Fruit fly (Drosophila melanogaster) whole organism, prepupa: Measurements from ENCODE around the gene CG14153.

Experiments used
- CG32006 ChIP-seq: fragments of 200-800 bp; sonication (Bioruptor generic); optimal IDR thresholded peaks from 3 replicates; lab custom pipeline; 2017; ENCODE audit warnings: missing biosample characterization, mild to moderate bottlenecking, missing genetic modification characterization
- net ChIP-seq: fragments of 200-800 bp; sonication (Bioruptor generic); optimal IDR thresholded peaks from 3 replicates; lab custom pipeline; 2016; ENCODE audit warnings: missing biosample characterization, missing genetic modification characterization

DNA sequence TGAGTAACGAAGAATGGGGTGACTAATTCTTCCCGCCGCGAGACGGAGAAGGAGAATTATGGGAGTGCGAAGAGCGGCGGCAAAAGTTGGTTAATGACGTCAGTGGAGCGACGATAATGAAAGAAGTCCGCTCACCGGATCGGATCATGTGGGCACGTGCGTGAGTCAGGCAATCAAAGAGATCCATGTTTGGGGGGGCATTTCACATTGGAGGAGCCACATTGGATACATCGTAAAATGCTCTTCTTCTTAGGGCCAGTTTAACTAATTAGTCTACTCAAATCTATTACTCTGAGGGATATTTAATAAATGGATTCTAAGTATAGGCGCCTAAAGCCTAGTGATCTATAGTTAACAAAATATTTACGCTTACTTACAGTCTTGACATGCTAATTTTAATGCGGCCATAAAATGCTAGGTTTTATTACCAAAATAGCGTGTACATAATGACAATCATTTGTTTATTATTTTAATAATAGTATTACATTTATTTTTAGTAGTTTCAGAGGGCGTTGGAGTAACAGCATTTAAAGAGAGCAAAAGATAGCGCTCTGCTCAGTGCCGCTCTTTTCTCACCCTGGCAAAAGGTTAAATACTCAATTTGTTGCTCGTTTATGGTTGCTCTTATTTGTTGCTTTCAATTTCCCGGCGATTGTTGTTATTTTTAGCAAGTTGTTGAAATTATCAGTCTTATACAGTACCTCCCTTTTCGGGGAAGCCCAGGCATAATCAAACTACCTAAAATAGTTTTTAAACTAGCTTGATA is 15.2 kb downstream of the CG14153 start:
- TF ChIP-seq CG32006 (no peak), net (GFP tag; lab: Kevin White, UChicago) (no peak)
